Fruit fly (Drosophila melanogaster) whole organism, embryonic: ENCODE measurements around the gene Wdr62.
A peak's percentile ranks its signal among the peaks of the same experiment; 100 is the strongest.

Experiments used
- Asciz ChIP-seq: fragments of 200-800 bp; sonication (Bioruptor generic); optimal IDR thresholded peaks from 2 replicates; lab custom pipeline; 2017; ENCODE audit warnings: missing biosample characterization, mild to moderate bottlenecking, missing genetic modification characterization, missing genetic modification reagents
- CG10267 ChIP-seq: fragments of 200-800 bp; sonication (Bioruptor generic); optimal IDR thresholded peaks from 2 replicates; lab custom pipeline; 2018; ENCODE audit warnings: missing biosample characterization, mild to moderate bottlenecking, missing genetic modification characterization, moderate library complexity
- CG10462 ChIP-seq: fragments of 200-800 bp; sonication (Bioruptor generic); optimal IDR thresholded peaks from 2 replicates; lab custom pipeline; 2016; ENCODE audit warnings: missing biosample characterization, missing genetic modification characterization
- CG12219 ChIP-seq: fragments of 200-800 bp; sonication (Bioruptor generic); optimal IDR thresholded peaks from 3 replicates; lab custom pipeline; 2018; ENCODE audit warnings: missing biosample characterization, mild to moderate bottlenecking, missing genetic modification characterization
- CG12744 ChIP-seq: fragments of 200-800 bp; sonication (Bioruptor generic); optimal IDR thresholded peaks from 2 replicates; lab custom pipeline; 2016; ENCODE audit warnings: missing biosample characterization, missing genetic modification characterization
- CG13123 ChIP-seq: fragments of 200-800 bp; sonication (Bioruptor generic); optimal IDR thresholded peaks from 2 replicates; lab custom pipeline; 2016; ENCODE audit warnings: missing biosample characterization, missing genetic modification characterization
- CG15269 ChIP-seq: fragments of 200-800 bp; sonication (Bioruptor generic); optimal IDR thresholded peaks from 2 replicates; lab custom pipeline; 2018; ENCODE audit warnings: missing biosample characterization, mild to moderate bottlenecking, missing genetic modification characterization, moderate library complexity
- CG15514 ChIP-seq: fragments of 200-800 bp; sonication (Bioruptor generic); optimal IDR thresholded peaks from 3 replicates; lab custom pipeline; 2017; ENCODE audit warnings: missing biosample characterization, missing genetic modification characterization, mild to moderate bottlenecking, moderate library complexity, missing genetic modification reagents
- CG1647 ChIP-seq: fragments of 200-800 bp; sonication (Bioruptor generic); optimal IDR thresholded peaks from 3 replicates; lab custom pipeline; 2016; ENCODE audit warnings: missing biosample characterization, missing genetic modification characterization
- CG1792 ChIP-seq: fragments of 200-800 bp; sonication (Bioruptor generic); optimal IDR thresholded peaks from 2 replicates; lab custom pipeline; 2016; ENCODE audit warnings: missing biosample characterization, missing genetic modification characterization
- CG18262 ChIP-seq: fragments of 200-800 bp; optimal IDR thresholded peaks from 3 replicates; lab custom pipeline; 2019; ENCODE audit warnings: missing biosample characterization, mild to moderate bottlenecking, missing genetic modification characterization, moderate library complexity
- CG2678 ChIP-seq: fragments of 200-800 bp; sonication (Bioruptor generic); optimal IDR thresholded peaks from 3 replicates; lab custom pipeline; 2019; ENCODE audit warnings: missing biosample characterization, mild to moderate bottlenecking, missing genetic modification characterization, moderate library complexity
- CG32767 ChIP-seq: fragments of 200-800 bp; sonication (Bioruptor generic); IDR thresholded peaks from 2 replicates; pipeline ENCODE4 v1.3.6; 2022; ENCODE audit warnings: missing biosample characterization, missing genetic modification characterization
- CG3995 ChIP-seq: fragments of 200-800 bp; sonication (Bioruptor generic); optimal IDR thresholded peaks from 3 replicates; lab custom pipeline; 2016; ENCODE audit warnings: missing biosample characterization, missing genetic modification characterization
- CG6765 ChIP-seq: fragments of 200-800 bp; sonication (Bioruptor generic); optimal IDR thresholded peaks from 3 replicates; lab custom pipeline; 2017; ENCODE audit warnings: missing biosample characterization, mild to moderate bottlenecking, missing genetic modification characterization
- CG8478 ChIP-seq: fragments of >200 bp; optimal IDR thresholded peaks from 2 replicates; lab custom pipeline; 2018
- CG9797 ChIP-seq: fragments of 200-800 bp; sonication (Bioruptor generic); optimal IDR thresholded peaks from 3 replicates; lab custom pipeline; 2018; ENCODE audit warnings: missing biosample characterization, mild to moderate bottlenecking, missing genetic modification characterization
- D19B ChIP-seq: fragments of 200-800 bp; sonication (Bioruptor generic); optimal IDR thresholded peaks from 2 replicates; lab custom pipeline; 2017; ENCODE audit warnings: missing biosample characterization, mild to moderate bottlenecking, missing genetic modification characterization
- Dip2 ChIP-seq: fragments of 200-800 bp; sonication (Bioruptor generic); IDR thresholded peaks from 2 replicates; pipeline ENCODE4 v1.3.6; 2022; ENCODE audit warnings: missing biosample characterization, missing genetic modification characterization
- Drgx ChIP-seq: fragments of 200-800 bp; sonication (Bioruptor generic); IDR thresholded peaks from 2 replicates; pipeline ENCODE4 v1.3.6; 2022; ENCODE audit warnings: missing biosample characterization, missing genetic modification characterization
- Ets65A ChIP-seq: fragments of 200-800 bp; sonication (Bioruptor generic); peaks from one replicate; lab custom pipeline; 2016; ENCODE audit warnings: missing biosample characterization, missing genetic modification characterization
- Fer2 ChIP-seq: fragments of 200-800 bp; sonication (Bioruptor generic); optimal IDR thresholded peaks from 2 replicates; lab custom pipeline; 2018; ENCODE audit warnings: missing biosample characterization, mild to moderate bottlenecking, missing genetic modification characterization, moderate library complexity
- Hsf ChIP-seq: fragments of 200-800 bp; sonication (Bioruptor generic); optimal IDR thresholded peaks from 3 replicates; lab custom pipeline; 2016; ENCODE audit warnings: missing biosample characterization, missing genetic modification characterization
- Mes4 ChIP-seq: fragments of 200-800 bp; sonication (Bioruptor generic); optimal IDR thresholded peaks from 2 replicates; lab custom pipeline; 2016; ENCODE audit warnings: missing biosample characterization, missing genetic modification characterization
- Opbp ChIP-seq: fragments of 200-800 bp; sonication (Bioruptor generic); IDR thresholded peaks from 3 replicates; pipeline ENCODE4 v1.3.6; 2022; ENCODE audit warnings: missing biosample characterization, missing genetic modification characterization; ENCODE audit not compliant: partially characterized antibody
- Sin3A ChIP-seq: fragments of >200 bp; optimal IDR thresholded peaks from 2 replicates; lab custom pipeline; 2018
- Xrp1 ChIP-seq: fragments of 200-800 bp; sonication (Bioruptor generic); IDR thresholded peaks from 2 replicates; pipeline ENCODE4 v1.3.6; 2022; ENCODE audit warnings: missing biosample characterization, missing genetic modification characterization
- amos ChIP-seq: fragments of 200-800 bp; sonication (Bioruptor generic); IDR thresholded peaks from 2 replicates; pipeline ENCODE4 v1.3.6; 2022; ENCODE audit warnings: missing biosample characterization, missing genetic modification characterization; ENCODE audit not compliant: partially characterized antibody
- aop ChIP-seq: fragments of 200-800 bp; sonication (Bioruptor generic); IDR thresholded peaks from 2 replicates; pipeline ENCODE4 v1.3.6; 2022; ENCODE audit warnings: missing biosample characterization, missing genetic modification characterization
- ap ChIP-seq: fragments of 200-800 bp; sonication (Bioruptor generic); IDR thresholded peaks from 2 replicates; pipeline ENCODE4 v1.3.6; 2022; ENCODE audit warnings: missing biosample characterization, missing genetic modification characterization
- chn ChIP-seq: fragments of 200-800 bp; sonication (Bioruptor generic); optimal IDR thresholded peaks from 2 replicates; lab custom pipeline; 2016; ENCODE audit warnings: missing biosample characterization, missing genetic modification characterization
- da ChIP-seq: fragments of 200-800 bp; sonication (Bioruptor generic); optimal IDR thresholded peaks from 2 replicates; lab custom pipeline; 2016; ENCODE audit warnings: missing biosample characterization, missing genetic modification characterization
- grn ChIP-seq: fragments of 200-800 bp; sonication (Bioruptor generic); optimal IDR thresholded peaks from 3 replicates; lab custom pipeline; 2017; ENCODE audit warnings: missing biosample characterization, missing genetic modification characterization
- gro ChIP-seq: fragments of 200-800 bp; sonication (Bioruptor generic); optimal IDR thresholded peaks from 2 replicates; lab custom pipeline; 2016; ENCODE audit warnings: missing biosample characterization, missing genetic modification characterization
- gsb-n ChIP-seq: fragments of 200-800 bp; sonication (Bioruptor generic); optimal IDR thresholded peaks from 3 replicates; lab custom pipeline; 2018; ENCODE audit warnings: missing biosample characterization, mild to moderate bottlenecking, missing genetic modification characterization
- hbn ChIP-seq: fragments of 200-800 bp; sonication (Bioruptor generic); IDR thresholded peaks from 2 replicates; pipeline ENCODE4 v1.3.6; 2022; ENCODE audit warnings: missing biosample characterization, missing genetic modification characterization; ENCODE audit not compliant: partially characterized antibody
- nerfin-1 ChIP-seq: fragments of 200-800 bp; sonication (Bioruptor generic); optimal IDR thresholded peaks from 3 replicates; lab custom pipeline; 2019; ENCODE audit warnings: missing biosample characterization, mild to moderate bottlenecking, missing genetic modification characterization, moderate library complexity
- otp ChIP-seq: fragments of 200-800 bp; sonication (Bioruptor generic); IDR thresholded peaks from 3 replicates; pipeline ENCODE4, ENCODE4 v1.3.6; 2022; ENCODE audit warnings: missing biosample characterization, missing genetic modification characterization
- p53 ChIP-seq: fragments of 200-800 bp; sonication (Bioruptor generic); optimal IDR thresholded peaks from 2 replicates; lab custom pipeline; 2016; ENCODE audit warnings: missing biosample characterization, missing genetic modification characterization
- pho ChIP-seq: fragments of 200-800 bp; sonication (Bioruptor generic); optimal IDR thresholded peaks from 2 replicates; lab custom pipeline; 2016; ENCODE audit warnings: missing biosample characterization, missing genetic modification characterization
- schlank ChIP-seq: fragments of 200-800 bp; sonication (Bioruptor generic); optimal IDR thresholded peaks from 2 replicates; lab custom pipeline; 2018; ENCODE audit warnings: missing biosample characterization, mild to moderate bottlenecking, missing genetic modification characterization
- sna ChIP-seq: fragments of 200-800 bp; sonication (Bioruptor generic); IDR thresholded peaks from 2 replicates; pipeline ENCODE4 v1.3.6; 2022; ENCODE audit warnings: missing biosample characterization, missing genetic modification characterization; ENCODE audit not compliant: partially characterized antibody
- so ChIP-seq: fragments of 200-800 bp; sonication (Bioruptor generic); IDR thresholded peaks from 3 replicates; pipeline ENCODE4 v1.3.6; 2022; ENCODE audit warnings: missing biosample characterization, missing genetic modification characterization
- wdn ChIP-seq: fragments of 200-800 bp; sonication (Bioruptor generic); IDR thresholded peaks from 2 replicates; pipeline ENCODE4 v1.3.6; 2022; ENCODE audit warnings: missing biosample characterization, missing genetic modification characterization
- zen2 ChIP-seq: fragments of 200-800 bp; sonication (Bioruptor generic); IDR thresholded peaks from 3 replicates; pipeline ENCODE4 v1.3.6; 2022; ENCODE audit warnings: missing biosample characterization, missing genetic modification characterization; ENCODE audit not compliant: partially characterized antibody
- zfh1 ChIP-seq: fragments of 200-800 bp; sonication (Bioruptor generic); IDR thresholded peaks from 3 replicates; pipeline ENCODE4 v1.3.6; 2022; ENCODE audit warnings: missing biosample characterization, missing genetic modification characterization

The Wdr62 gene

DNA sequence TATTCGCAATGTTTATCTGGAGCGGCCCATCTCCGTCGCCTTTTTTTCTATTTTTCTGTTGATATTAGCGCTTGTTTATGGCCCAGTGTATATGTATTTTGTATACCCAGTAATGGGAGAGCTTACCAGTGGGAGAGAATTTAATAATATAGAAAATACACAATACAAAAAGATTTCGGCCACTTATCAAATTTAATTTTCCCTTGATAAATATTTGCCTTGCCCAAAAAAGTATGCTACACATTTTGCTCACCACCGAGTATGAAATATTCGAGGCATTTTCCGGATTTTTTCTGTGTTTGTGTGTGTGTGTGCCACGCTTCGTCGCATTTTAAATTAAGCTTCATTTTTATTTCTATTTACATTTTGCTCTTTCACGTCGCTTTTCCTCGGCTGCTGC, 45.4 kb upstream of the Wdr62 start (continued):
- TF ChIP-seq CG10267 (tag; lab: Kevin White, UChicago), result no peak
- no peak for TF ChIP-seq grn (GFP tag; lab: Kevin White, UChicago)
- TF ChIP-seq CG10462 (GFP tag; lab: Kevin White, UChicago), result no peak
- TF ChIP-seq CG2678 (tag; lab: Kevin White, UChicago), result peak; percentile 31
- TF ChIP-seq sna (GFP tag; lab: Robert Waterston, UW), result no peak
- TF ChIP-seq da, result no peak
- no peak for TF ChIP-seq CG32767 (GFP tag; lab: Robert Waterston, UW)
- TF ChIP-seq CG13123 (GFP tag; lab: Kevin White, UChicago), result no peak
- TF ChIP-seq amos (GFP tag; lab: Robert Waterston, UW), result no peak
- no peak for TF ChIP-seq CG12219 (GFP tag; lab: Kevin White, UChicago)
- TF ChIP-seq Sin3A (lab: Kevin White, UChicago), result no peak
- no peak for TF ChIP-seq aop (GFP tag; lab: Robert Waterston, UW)
- no peak for TF ChIP-seq Hsf (GFP tag; lab: Kevin White, UChicago)
- TF ChIP-seq Dip2 (GFP tag; lab: Robert Waterston, UW), result no peak
- no peak for TF ChIP-seq wdn (GFP tag; lab: Robert Waterston, UW)
- TF ChIP-seq D19B (GFP tag; lab: Kevin White, UChicago), result peak; percentile 32
- TF ChIP-seq so (GFP tag; lab: Robert Waterston, UW), result no peak
- TF ChIP-seq ap, result no peak
- TF ChIP-seq CG8478 (lab: Kevin White, UChicago), result no peak
- TF ChIP-seq Asciz, result no peak
- no peak for TF ChIP-seq gsb-n (tag; lab: Kevin White, UChicago)
- TF ChIP-seq Opbp (GFP tag; lab: Robert Waterston, UW), result no peak
- TF ChIP-seq gro, result no peak
- no peak for TF ChIP-seq hbn (GFP tag; lab: Robert Waterston, UW)
- no peak for TF ChIP-seq CG1792 (GFP tag; lab: Kevin White, UChicago)
- no peak for TF ChIP-seq Mes4 (GFP tag; lab: Kevin White, UChicago)
- no peak for TF ChIP-seq CG15514 (GFP tag; lab: Kevin White, UChicago)
- no peak for TF ChIP-seq zen2
- no peak for TF ChIP-seq chn (GFP tag; lab: Kevin White, UChicago)
- TF ChIP-seq nerfin-1, result no peak
- no peak for TF ChIP-seq Fer2 (tag; lab: Kevin White, UChicago)
- no peak for TF ChIP-seq CG3995

DNA sequence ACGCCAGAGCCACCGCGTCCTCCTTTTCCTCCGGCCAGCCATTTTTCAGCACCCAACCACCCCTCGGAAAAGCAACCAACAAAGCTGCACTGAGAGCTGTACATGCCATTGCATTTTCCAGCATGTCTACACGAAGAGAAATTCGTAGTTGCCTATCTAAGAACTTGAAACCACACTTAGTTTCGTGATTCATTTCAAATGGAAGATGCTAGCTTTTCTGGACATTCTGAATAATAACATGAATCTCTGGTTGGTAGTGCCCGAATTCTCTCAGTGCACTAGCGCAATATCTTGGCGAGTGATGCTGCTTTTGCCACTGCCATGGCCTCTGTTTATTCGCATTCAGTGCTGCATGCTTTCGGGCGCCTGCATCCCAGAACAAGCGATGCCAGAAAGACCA, 22.4 kb upstream of the Wdr62 start:
- no peak for TF ChIP-seq zfh1 (GFP tag; lab: Robert Waterston, UW)
- TF ChIP-seq Drgx, result 0 out of 2 replicates have a peak, but pooled peaks have one; percentile 18
- peak; percentile 92 for TF ChIP-seq Ets65A (GFP tag; lab: Kevin White, UChicago)
- no peak for TF ChIP-seq CG1647 (GFP tag; lab: Kevin White, UChicago)
- no peak for TF ChIP-seq CG12744 (GFP tag; lab: Kevin White, UChicago)
- no peak for TF ChIP-seq pho (GFP tag; lab: Kevin White, UChicago)
- no peak for TF ChIP-seq CG9797
- TF ChIP-seq otp (GFP tag; lab: Robert Waterston, UW), result peak; percentile 52; the same call in 2 of the 3 replicates
- TF ChIP-seq CG6765 (GFP tag; lab: Kevin White, UChicago), result no peak
- TF ChIP-seq Xrp1, result no peak
- no peak for TF ChIP-seq p53
- no peak for TF ChIP-seq schlank (tag; lab: Kevin White, UChicago)
- no peak for TF ChIP-seq CG15269 (tag; lab: Kevin White, UChicago)
- TF ChIP-seq CG18262, result no peak
